Fruit fly (Drosophila melanogaster): ENCODE results near the gene CecC.

CecC gene

dm6 chr3R:30216210-30216609 lies at the start of gene CecC:
Gene CecC (plus strand): TSS chr3R:30216484.
- TF ChIP-seq CG3919 (GFP tag; optimal IDR thresholded peaks at IDR 0.05) (no peak), eg (GFP tag; IDR thresholded peaks at IDR 0.05) (no peak), Sox102F (GFP tag; optimal IDR thresholded peaks at IDR 0.05) (no peak), CG6854 (GFP tag; optimal IDR thresholded peaks at IDR 0.05) (no peak), CG32006 (GFP tag; optimal IDR thresholded peaks at IDR 0.05) (no peak), CG6792 (GFP tag; optimal IDR thresholded peaks at IDR 0.05) (no peak), Sox14 (GFP tag; optimal IDR thresholded peaks at IDR 0.05) (no peak)

- TF ChIP-seq Hr38 (GFP tag; optimal IDR thresholded peaks at IDR 0.05) (no peak), Met (GFP tag; optimal IDR thresholded peaks at IDR 0.05) (peak; percentile 79), CG8632 (GFP tag; optimal IDR thresholded peaks at IDR 0.05) (peak; percentile 79), CG11902 (GFP tag; optimal IDR thresholded peaks at IDR 0.05) (peak; percentile 58), CG8119 (GFP tag; IDR thresholded peaks at IDR 0.05) (peak; percentile 94), spab (GFP tag; optimal IDR thresholded peaks at IDR 0.05) (peak; percentile 65), esn (GFP tag; optimal IDR thresholded peaks at IDR 0.05) (peak; percentile 83), CG10631 (GFP tag; optimal IDR thresholded peaks at IDR 0.05) (peak; percentile 90), CG4318 (GFP tag; optimal IDR thresholded peaks at IDR 0.05) (peak; percentile 79), dac (GFP tag; optimal IDR thresholded peaks at IDR 0.05) (peak; percentile 84), Eip93F (GFP tag; optimal IDR thresholded peaks at IDR 0.05) (peak; percentile 68), CG9139 (GFP tag; optimal IDR thresholded peaks at IDR 0.05) (no peak), CG15336 (GFP tag; IDR thresholded peaks at IDR 0.05) (peak; percentile 95), CG8319 (GFP tag; optimal IDR thresholded peaks at IDR 0.05) (peak; percentile 7), Sox14 (GFP tag; optimal IDR thresholded peaks at IDR 0.05) (peak; percentile 82), CG3919 (GFP tag; optimal IDR thresholded peaks at IDR 0.05) (peak; percentile 92), CG10669 (GFP tag; optimal IDR thresholded peaks at IDR 0.05) (peak; percentile 71), CG32006 (GFP tag; optimal IDR thresholded peaks at IDR 0.05) (peak; percentile 92), Smox (GFP tag; optimal IDR thresholded peaks at IDR 0.05) (peak; percentile 84), eg (GFP tag; IDR thresholded peaks at IDR 0.05) (peak; percentile 97), Sox102F (GFP tag; optimal IDR thresholded peaks at IDR 0.05) (peak; percentile 76), topi (GFP tag; optimal IDR thresholded peaks at IDR 0.05) (peak; percentile 80), salr (GFP tag; optimal IDR thresholded peaks at IDR 0.05) (peak; percentile 61 to 85), CG6276 (GFP tag; optimal IDR thresholded peaks at IDR 0.05) (peak; percentile 88), Sox15 (GFP tag; optimal IDR thresholded peaks at IDR 0.05) (peak; percentile 67), CG11294 (GFP tag; IDR thresholded peaks at IDR 0.05) (peak; percentile 86), Ets21C (GFP tag; optimal IDR thresholded peaks at IDR 0.05) (peak; percentile 57), Hr39 (GFP tag; optimal IDR thresholded peaks at IDR 0.05) (peak; percentile 79), pdm3 (GFP tag; optimal IDR thresholded peaks at IDR 0.05) (peak; percentile 87), CG31627 (GFP tag; optimal IDR thresholded peaks at IDR 0.05) (peak; percentile 70), Lpt (GFP tag; optimal IDR thresholded peaks at IDR 0.05) (peak; percentile 90), svp (GFP tag) (peak; percentile 78), fd85E (GFP tag; optimal IDR thresholded peaks at IDR 0.05) (no peak), dsx (GFP tag; optimal IDR thresholded peaks at IDR 0.05; ENCODE audit: poor library complexity, severe bottlenecking) (peak; percentile 65), acj6 (GFP tag; optimal IDR thresholded peaks at IDR 0.05) (peak; percentile 88), net (GFP tag; optimal IDR thresholded peaks at IDR 0.05) (peak; percentile 85), Hr4 (GFP tag; optimal IDR thresholded peaks at IDR 0.05) (peak; percentile 93), Ets96B (tag; optimal IDR thresholded peaks at IDR 0.05) (peak; percentile 78), Eip75B (GFP tag; optimal IDR thresholded peaks at IDR 0.05) (peak; percentile 70), vri (GFP tag; optimal IDR thresholded peaks at IDR 0.05) (peak; percentile 74), lz (GFP tag; optimal IDR thresholded peaks at IDR 0.05) (peak; percentile 81), OdsH (GFP tag; optimal IDR thresholded peaks at IDR 0.05) (peak; percentile 91), fkh (GFP tag; optimal IDR thresholded peaks at IDR 0.05) (no peak), CG6792 (GFP tag; optimal IDR thresholded peaks at IDR 0.05) (peak; percentile 81), CG3032 (tag; optimal IDR thresholded peaks at IDR 0.05) (peak; percentile 76), achi (GFP tag; optimal IDR thresholded peaks at IDR 0.05) (peak; percentile 88)
Measured at dm6 chr3R:30170671-30171667, 45.3 kb upstream of the CecC start, which contains the start of gene Rsod. Gene Rsod (minus strand): TSS chr3R:30171207.

Data from whole organism, prepupa.